Worm (Caenorhabditis elegans): Measurements from ENCODE around the gene R193.1.

R193.1 gene

DNA sequence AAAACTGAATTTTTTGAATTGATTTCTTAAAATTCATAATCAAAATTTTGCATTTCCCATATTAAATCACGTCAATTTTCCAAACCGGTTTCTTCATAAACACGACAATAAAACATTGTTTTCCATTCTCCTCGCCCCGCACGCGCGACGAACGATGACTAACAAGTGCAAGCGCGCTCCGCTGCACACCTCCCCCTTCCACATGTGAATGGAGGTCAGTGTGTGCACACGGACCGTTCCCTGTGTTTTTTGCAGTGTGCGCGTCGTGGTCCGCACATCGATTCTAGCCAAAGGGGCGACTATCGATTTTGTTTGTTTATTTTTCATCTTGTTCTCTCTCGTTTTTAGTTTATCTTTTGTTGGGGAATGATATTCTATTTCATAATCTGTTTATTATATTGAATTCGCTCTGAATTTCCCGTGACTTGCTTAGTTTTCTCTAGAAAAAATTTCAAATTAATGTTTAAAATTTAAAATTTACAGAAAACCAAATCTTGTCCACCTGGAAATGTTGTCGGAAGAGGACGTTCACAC lies 26.2 kb upstream of the R193.1 start, which contains the start of gene snx-1 (continued):
- TF ChIP-seq ctbp-1 (GFP tag; IDR thresholded peaks at IDR 0.05) = no peak
- no peak for TF ChIP-seq jun-1 (tag; optimal IDR thresholded peaks at IDR 0.05)
- peak in 1 of 2 experiments; percentile 66 for TF ChIP-seq lsy-2 (tag; optimal IDR thresholded peaks at IDR 0.05)
- TF ChIP-seq aly-2 (tag; optimal IDR thresholded peaks at IDR 0.05) = no peak
- no peak for TF ChIP-seq pha-4 (GFP tag; IDR thresholded peaks at IDR 0.05)
- TF ChIP-seq pha-4 (tag; optimal IDR thresholded peaks at IDR 0.05) = no peak
- no peak for TF ChIP-seq duxl-1 (tag; optimal IDR thresholded peaks at IDR 0.05; ENCODE audit: poor library complexity)
- no peak for TF ChIP-seq set-16 (GFP tag; IDR thresholded peaks at IDR 0.05)
- TF ChIP-seq daf-19 (GFP tag; conservative IDR thresholded peaks at IDR 0.05) = no peak
- no peak for TF ChIP-seq nhr-25 (tag; optimal IDR thresholded peaks at IDR 0.05; ENCODE audit: borderline replicate concordance, insufficient read depth)
- no peak for TF ChIP-seq nhr-102 (tag; optimal IDR thresholded peaks at IDR 0.05)
- no peak for TF ChIP-seq mxl-2 (GFP tag; conservative IDR thresholded peaks at IDR 0.05)
- no peak for TF ChIP-seq saeg-2 (GFP tag; IDR thresholded peaks at IDR 0.05)
- no peak for TF ChIP-seq aha-1 (tag)
- no peak for TF ChIP-seq madf-5 (GFP tag; IDR thresholded peaks at IDR 0.05)
- no peak for TF ChIP-seq skn-1 (tag; optimal IDR thresholded peaks at IDR 0.05)
- TF ChIP-seq hif-1 (tag; optimal IDR thresholded peaks at IDR 0.05) = peak in 1 of 2 experiments; percentile 52
- no peak for TF ChIP-seq zip-11 (GFP tag; IDR thresholded peaks at IDR 0.05)
- no peak for TF ChIP-seq nhr-76 (tag; optimal IDR thresholded peaks at IDR 0.05)
- no peak for TF ChIP-seq nhr-42 (GFP tag; IDR thresholded peaks at IDR 0.05)
- TF ChIP-seq snpc-1.2 (GFP tag; IDR thresholded peaks at IDR 0.05) = no peak
- no peak for TF ChIP-seq ama-1 (optimal IDR thresholded peaks at IDR 0.05)
- TF ChIP-seq unc-62 (GFP tag; optimal IDR thresholded peaks at IDR 0.05 in 1 of 2) = no peak
- no peak for TF ChIP-seq unc-62 (tag; optimal IDR thresholded peaks at IDR 0.05)
- TF ChIP-seq cey-2 (tag; optimal IDR thresholded peaks at IDR 0.05; ENCODE audit: borderline replicate concordance, insufficient read depth) = no peak
- TF ChIP-seq daf-8 (GFP tag; IDR thresholded peaks at IDR 0.05) = no peak
- no peak for TF ChIP-seq F44E2.7 (GFP tag; IDR thresholded peaks at IDR 0.05)
- TF ChIP-seq unc-39 (tag; optimal IDR thresholded peaks at IDR 0.05) = no peak
- TF ChIP-seq arid-1 (GFP tag; conservative IDR thresholded peaks at IDR 0.05) = no peak
- no peak for TF ChIP-seq spr-3 (GFP tag; optimal IDR thresholded peaks at IDR 0.05)
- no peak for TF ChIP-seq daf-12 (tag; optimal IDR thresholded peaks at IDR 0.05)
- no peak for TF ChIP-seq ZK337.2 (GFP tag; IDR thresholded peaks at IDR 0.05)
- TF ChIP-seq lin-1 (GFP tag; IDR thresholded peaks at IDR 0.05) = no peak
- TF ChIP-seq Y75B8A.6 (GFP tag; IDR thresholded peaks at IDR 0.05) = no peak
- TF ChIP-seq ceh-62 (tag; optimal IDR thresholded peaks at IDR 0.05) = no peak
- no peak for TF ChIP-seq Y105C5A.15 (GFP tag; IDR thresholded peaks at IDR 0.05)
- TF ChIP-seq dpl-1 (GFP tag; optimal IDR thresholded peaks at IDR 0.05) = peak; percentile 16
- no peak for TF ChIP-seq lin-29 (GFP tag; IDR thresholded peaks at IDR 0.05)
- TF ChIP-seq D1046.2 (GFP tag; IDR thresholded peaks at IDR 0.05) = no peak
- no peak for TF ChIP-seq madf-9 (GFP tag; conservative IDR thresholded peaks at IDR 0.05)
- TF ChIP-seq unc-130 (GFP tag; optimal IDR thresholded peaks at IDR 0.05) = no peak
- TF ChIP-seq nhr-111 (GFP tag; optimal IDR thresholded peaks at IDR 0.05) = no peak
- TF ChIP-seq Y48G9A.11 (GFP tag; IDR thresholded peaks at IDR 0.05) = no peak
- TF ChIP-seq pqm-1 (tag; optimal IDR thresholded peaks at IDR 0.05) = peak; percentile 18
- TF ChIP-seq lim-7 (GFP tag; IDR thresholded peaks at IDR 0.05) = no peak
- no peak for TF ChIP-seq vab-7 (GFP tag; IDR thresholded peaks at IDR 0.05)
- TF ChIP-seq nhr-11 (tag; optimal IDR thresholded peaks at IDR 0.05) = no peak
- no peak for TF ChIP-seq T20F7.1 (GFP tag; optimal IDR thresholded peaks at IDR 0.05)
- no peak for TF ChIP-seq zfp-3 (GFP tag; conservative IDR thresholded peaks at IDR 0.05)
- no peak for TF ChIP-seq nhr-10 (tag; optimal IDR thresholded peaks at IDR 0.05)
- no peak for TF ChIP-seq zfp-2 (tag; optimal IDR thresholded peaks at IDR 0.05)
- no peak for TF ChIP-seq nhr-48 (tag; optimal IDR thresholded peaks at IDR 0.05)

Measured in whole organism, L4 larva.